Worm (Caenorhabditis elegans) whole organism, L3 larva: ENCODE data around the gene R10F2.5.
"Not testable (repeated sequence)": the region's sequence is repeated elsewhere in the genome, so short reads cannot be mapped to it uniquely, and the experiment has no call there.

Experiments
- ZK546.5 ChIP-seq: sonication (generic microtip); optimal IDR thresholded peaks from 2 replicates; lab custom pipeline; 2017; ENCODE audit warnings: missing biosample characterization, missing genetic modification characterization
- ama-1 ChIP-seq: fragments of 150-350 bp; optimal IDR thresholded peaks from 2 replicates; lab custom pipeline; 2018
- ceh-16 ChIP-seq: sonication (generic microtip); optimal IDR thresholded peaks from 2 replicates; lab custom pipeline; 2017; ENCODE audit warnings: missing biosample characterization, missing genetic modification characterization
- ceh-28 ChIP-seq: fragments of 150-350 bp; optimal IDR thresholded peaks from 2 replicates; lab custom pipeline; 2014; ENCODE audit warnings: missing biosample characterization, missing genetic modification reagents, missing genetic modification characterization
- ceh-82 ChIP-seq: fragments of 150-350 bp; optimal IDR thresholded peaks from 2 replicates; lab custom pipeline; 2014; ENCODE audit warnings: missing biosample characterization, missing genetic modification characterization
- ceh-9 ChIP-seq: sonication (generic microtip); optimal IDR thresholded peaks from 2 replicates; lab custom pipeline; 2018; ENCODE audit warnings: missing biosample characterization, missing genetic modification characterization
- daf-12 ChIP-seq: fragments of 150-350 bp; optimal IDR thresholded peaks from 2 replicates; lab custom pipeline; 2014; ENCODE audit warnings: missing biosample characterization, missing genetic modification reagents, missing genetic modification characterization
- egl-27 ChIP-seq: sonication (generic microtip); optimal IDR thresholded peaks from 4 replicates; lab custom pipeline; 2017; ENCODE audit warnings: missing biosample characterization, missing genetic modification reagents, missing genetic modification characterization
- egl-5 ChIP-seq: fragments of 150-350 bp; optimal IDR thresholded peaks from 2 replicates; lab custom pipeline; 2017; ENCODE audit warnings: missing biosample characterization, missing genetic modification reagents, missing genetic modification characterization, inconsistent platforms
- elt-1 ChIP-seq: fragments of 150-350 bp; optimal IDR thresholded peaks from 2 replicates; lab custom pipeline; 2014; ENCODE audit warnings: missing biosample characterization, missing genetic modification characterization
- elt-2 ChIP-seq: sonication (generic microtip); optimal IDR thresholded peaks from 2 replicates; lab custom pipeline; 2016; ENCODE audit warnings: missing genetic modification reagents, mild to moderate bottlenecking, missing genetic modification characterization, missing compliant biosample characterization
- eor-1 ChIP-seq, 2 experiments: fragments of 150-350 bp; optimal IDR thresholded peaks; 2 replicates each; lab custom pipeline; 2014 to 2018; ENCODE audit warnings: missing biosample characterization in 2 of 2, missing genetic modification characterization in 2 of 2
- fkh-10 ChIP-seq: sonication (generic microtip); optimal IDR thresholded peaks from 2 replicates; lab custom pipeline; 2017; ENCODE audit warnings: missing biosample characterization, missing genetic modification reagents, missing genetic modification characterization
- fkh-2 ChIP-seq: fragments of 150-350 bp; optimal IDR thresholded peaks from 2 replicates; lab custom pipeline; 2014; ENCODE audit warnings: missing biosample characterization, missing genetic modification reagents, missing genetic modification characterization
- hmg-11 ChIP-seq: sonication (generic microtip); optimal IDR thresholded peaks from 2 replicates; lab custom pipeline; 2016; ENCODE audit warnings: missing genetic modification characterization, missing compliant biosample characterization
- jun-1 ChIP-seq: fragments of 150-350 bp; optimal IDR thresholded peaks from 2 replicates; lab custom pipeline; 2014; ENCODE audit warnings: missing biosample characterization, missing genetic modification reagents, missing genetic modification characterization
- lin-15B ChIP-seq: fragments of 150-350 bp; optimal IDR thresholded peaks from 2 replicates; lab custom pipeline; 2014; ENCODE audit warnings: missing biosample characterization, missing genetic modification characterization
- lin-39 ChIP-seq: fragments of 150-350 bp; optimal IDR thresholded peaks from 2 replicates; lab custom pipeline; 2018; ENCODE audit warnings: missing biosample characterization, missing genetic modification reagents, missing genetic modification characterization
- lsy-12 ChIP-seq: sonication (generic microtip); optimal IDR thresholded peaks from 2 replicates; lab custom pipeline; 2016; ENCODE audit warnings: mild to moderate bottlenecking, missing genetic modification characterization, missing compliant biosample characterization
- mdl-1 ChIP-seq: fragments of 150-350 bp; optimal IDR thresholded peaks from 2 replicates; lab custom pipeline; 2014; ENCODE audit warnings: missing biosample characterization, missing genetic modification characterization
- mml-1 ChIP-seq: fragments of 150-350 bp; sonication (generic microtip); optimal IDR thresholded peaks from 3 replicates; lab custom pipeline; 2014; ENCODE audit warnings: missing biosample characterization, missing genetic modification characterization
- nfya-1 ChIP-seq: sonication (generic microtip); optimal IDR thresholded peaks from 2 replicates; lab custom pipeline; 2017; ENCODE audit warnings: missing genetic modification characterization, mild to moderate bottlenecking, missing compliant biosample characterization, antibody characterized with exemption, moderate library complexity; ENCODE audit not compliant: insufficient read depth
- nhr-11 ChIP-seq: fragments of 150-350 bp; optimal IDR thresholded peaks from 2 replicates; lab custom pipeline; 2014; ENCODE audit warnings: missing biosample characterization, missing genetic modification characterization
- nhr-12 ChIP-seq: fragments of 150-350 bp; optimal IDR thresholded peaks from 2 replicates; lab custom pipeline; 2014; ENCODE audit warnings: missing biosample characterization, missing genetic modification characterization
- nhr-23 ChIP-seq: fragments of 150-350 bp; optimal IDR thresholded peaks from 2 replicates; lab custom pipeline; 2014; ENCODE audit warnings: missing biosample characterization, missing genetic modification reagents, missing genetic modification characterization
- nhr-237 ChIP-seq: fragments of 150-350 bp; optimal IDR thresholded peaks from 2 replicates; lab custom pipeline; 2014; ENCODE audit warnings: missing biosample characterization, missing genetic modification characterization
- nhr-25 ChIP-seq: sonication (generic microtip); optimal IDR thresholded peaks from 2 replicates; lab custom pipeline; 2017; ENCODE audit warnings: missing biosample characterization, missing genetic modification characterization
- nhr-43 ChIP-seq: sonication (generic microtip); optimal IDR thresholded peaks from 2 replicates; lab custom pipeline; 2016; ENCODE audit warnings: mild to moderate bottlenecking, missing genetic modification characterization, missing compliant biosample characterization; ENCODE audit not compliant: poor library complexity, severe bottlenecking
- nhr-67 ChIP-seq: fragments of 150-350 bp; optimal IDR thresholded peaks from 2 replicates; lab custom pipeline; 2014; ENCODE audit warnings: missing biosample characterization, missing genetic modification characterization
- nhr-76 ChIP-seq: fragments of 150-350 bp; sonication (generic microtip); optimal IDR thresholded peaks from 5 replicates; lab custom pipeline; 2014; ENCODE audit warnings: missing biosample characterization, missing genetic modification characterization
- nhr-77 ChIP-seq: fragments of 150-350 bp; optimal IDR thresholded peaks from 2 replicates; lab custom pipeline; 2014; ENCODE audit warnings: missing biosample characterization, missing genetic modification characterization
- pha-4 ChIP-seq: fragments of 150-350 bp; optimal IDR thresholded peaks from 2 replicates; lab custom pipeline; 2014; ENCODE audit warnings: missing biosample characterization, missing genetic modification reagents, missing genetic modification characterization
- sea-2 ChIP-seq: fragments of 150-350 bp; sonication (generic microtip); optimal IDR thresholded peaks from 4 replicates; lab custom pipeline; 2014; ENCODE audit warnings: missing biosample characterization, missing genetic modification reagents, missing genetic modification characterization
- skn-1 ChIP-seq: fragments of 150-350 bp; optimal IDR thresholded peaks from 2 replicates; lab custom pipeline; 2014; ENCODE audit warnings: missing biosample characterization, missing genetic modification characterization
- snpc-4 ChIP-seq: fragments of 150-350 bp; optimal IDR thresholded peaks from 2 replicates; lab custom pipeline; 2014; ENCODE audit warnings: missing biosample characterization, missing genetic modification characterization
- tbx-2 ChIP-seq: sonication (generic microtip); optimal IDR thresholded peaks from 2 replicates; lab custom pipeline; 2016; ENCODE audit warnings: mild to moderate bottlenecking, missing genetic modification characterization, missing compliant biosample characterization
- unc-62 ChIP-seq: fragments of 150-350 bp; sonication (generic microtip); optimal IDR thresholded peaks from 4 replicates; lab custom pipeline; 2014; ENCODE audit warnings: missing biosample characterization, missing genetic modification reagents, missing genetic modification characterization
- zag-1 ChIP-seq: fragments of 150-350 bp; optimal IDR thresholded peaks from 2 replicates; lab custom pipeline; 2014; ENCODE audit warnings: missing biosample characterization, missing genetic modification characterization
- ztf-11 ChIP-seq: fragments of 150-350 bp; optimal IDR thresholded peaks from 2 replicates; lab custom pipeline; 2014; ENCODE audit warnings: missing biosample characterization, missing genetic modification characterization
- ztf-4 ChIP-seq: fragments of 150-350 bp; optimal IDR thresholded peaks from 2 replicates; lab custom pipeline; 2014; ENCODE audit warnings: missing biosample characterization, missing genetic modification characterization

R10F2.5 gene

DNA sequence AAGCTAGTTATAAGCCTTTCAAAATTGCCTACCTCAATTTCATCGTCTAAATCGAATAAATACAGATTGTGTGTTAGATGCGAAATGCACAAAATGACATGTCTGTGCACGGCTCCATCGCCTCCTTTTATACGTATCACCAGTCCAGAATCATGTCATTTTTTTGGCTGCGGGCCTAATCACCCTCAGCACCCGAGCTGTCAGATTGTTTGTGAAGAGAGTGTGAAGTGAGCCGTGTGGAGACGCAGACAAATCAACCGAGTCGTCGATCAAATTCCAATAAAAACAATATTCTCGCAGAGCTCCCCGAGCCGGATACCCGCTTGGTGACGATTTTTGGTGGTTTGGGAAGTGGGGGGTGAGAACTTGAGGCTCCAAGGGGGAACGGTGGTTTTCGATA lies 23.4 kb downstream of the R10F2.5 start, which contains the start of gene idpa-1:
idpa-1 (minus strand) TSS at position 101 of the 400 bp plus-strand sequence.
- TF ChIP-seq pha-4 (tag; lab: Kevin White, UChicago), result no peak
- TF ChIP-seq ztf-4, result no peak
- TF ChIP-seq nfya-1, result no peak
- TF ChIP-seq lsy-12 (tag; lab: Kevin White, UChicago), result no peak
- no peak for TF ChIP-seq mdl-1 (tag; lab: Kevin White, UChicago)
- TF ChIP-seq nhr-77, result no peak
- no peak for TF ChIP-seq ceh-16 (tag; lab: Kevin White, UChicago)
- TF ChIP-seq sea-2, result no peak
- no peak for TF ChIP-seq zag-1
- no peak for TF ChIP-seq fkh-10 (GFP tag; lab: Kevin White, UChicago)
- TF ChIP-seq nhr-237 (tag; lab: Kevin White, UChicago), result no peak
- TF ChIP-seq ceh-28 (tag; lab: Kevin White, UChicago), result no peak
- TF ChIP-seq mml-1, result no peak
- no peak for TF ChIP-seq ceh-82 (tag; lab: Kevin White, UChicago)
- no peak for TF ChIP-seq hmg-11 (tag; lab: Kevin White, UChicago)
- TF ChIP-seq elt-1, result no peak
- no peak for TF ChIP-seq lin-39 (tag; lab: Kevin White, UChicago)
- TF ChIP-seq, all 47 proteins: peak for 0

DNA sequence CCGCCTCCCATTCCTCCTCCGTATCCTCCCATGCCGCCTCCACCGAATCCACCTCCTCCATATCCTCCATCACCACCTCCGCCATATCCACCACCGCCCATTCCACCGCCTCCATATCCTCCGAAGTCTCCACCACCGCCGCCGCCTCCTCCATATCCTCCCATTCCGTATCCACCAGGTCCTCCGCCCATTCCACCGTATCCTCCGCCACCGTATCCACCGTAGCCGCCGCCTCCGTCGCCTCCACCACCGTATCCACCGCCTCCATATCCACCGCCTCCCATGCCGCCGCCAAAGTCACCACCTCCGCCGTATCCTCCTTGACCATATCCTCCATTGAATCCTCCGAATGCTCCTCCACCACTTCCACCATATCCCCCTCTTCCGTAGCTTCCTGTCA lies 24.9 kb downstream of the R10F2.5 start:
- no peak for TF ChIP-seq unc-62 (GFP tag; lab: Kevin White, UChicago)
- TF ChIP-seq eor-1 (tag; optimal IDR thresholded peaks at IDR 0.05; lab: Kevin White, UChicago), result no peak
- no peak for TF ChIP-seq ceh-28 (tag; lab: Kevin White, UChicago)
- no peak for TF ChIP-seq tbx-2 (tag; lab: Kevin White, UChicago)
- TF ChIP-seq nhr-23 (tag; lab: Kevin White, UChicago), result no peak
- TF ChIP-seq sea-2, result no peak
- TF ChIP-seq ceh-9 (tag; lab: Kevin White, UChicago), result no peak
- no peak for TF ChIP-seq nhr-237 (tag; lab: Kevin White, UChicago)
- no peak for TF ChIP-seq fkh-2 (tag; lab: Kevin White, UChicago)
- no peak for TF ChIP-seq nhr-12
- no peak for TF ChIP-seq jun-1
- no peak for TF ChIP-seq nhr-11 (tag; lab: Kevin White, UChicago)
- TF ChIP-seq nfya-1, result no peak
- no peak for TF ChIP-seq mml-1
- no peak for TF ChIP-seq nhr-67
- no peak for TF ChIP-seq skn-1 (tag; lab: Kevin White, UChicago)
- TF ChIP-seq ama-1 (lab: Kevin White, UChicago), result no peak
- TF ChIP-seq daf-12 (tag; lab: Kevin White, UChicago), result no peak

DNA sequence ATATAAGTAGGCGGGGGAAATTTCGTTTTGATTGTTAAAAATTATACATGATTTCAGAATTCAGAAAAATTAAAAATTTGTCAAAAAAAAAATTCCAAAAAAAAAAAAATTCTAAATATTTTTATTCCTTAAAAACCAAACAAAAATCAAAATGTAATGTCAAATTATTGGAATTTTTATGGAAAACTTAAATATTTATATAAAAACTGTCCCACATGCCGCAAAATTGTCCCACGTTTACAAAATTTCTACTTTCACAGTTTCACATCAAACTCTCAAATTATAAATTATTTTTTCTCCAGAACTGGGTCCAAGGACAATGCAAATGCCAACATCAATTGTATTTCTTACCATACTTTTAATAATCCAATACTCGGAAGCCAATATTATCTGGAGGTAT lies 33.1 kb downstream of the R10F2.5 start, which contains the start of gene F56F11.1:
F56F11.1 (plus strand) TSS at position 301 of the 400 bp plus-strand sequence.
- TF ChIP-seq daf-12 (tag; lab: Kevin White, UChicago) (no peak), ztf-11 (tag; lab: Kevin White, UChicago) (no peak), mml-1 (no peak), pha-4 (tag; lab: Kevin White, UChicago) (no peak), ZK546.5 (tag; lab: Kevin White, UChicago) (no peak), ceh-28 (tag; lab: Kevin White, UChicago) (no peak), ceh-82 (tag; lab: Kevin White, UChicago) (no peak), egl-27 (tag; lab: Kevin White, UChicago) (no peak), nhr-76 (tag; lab: Kevin White, UChicago) (no peak), hmg-11 (tag; lab: Kevin White, UChicago) (no peak)

DNA sequence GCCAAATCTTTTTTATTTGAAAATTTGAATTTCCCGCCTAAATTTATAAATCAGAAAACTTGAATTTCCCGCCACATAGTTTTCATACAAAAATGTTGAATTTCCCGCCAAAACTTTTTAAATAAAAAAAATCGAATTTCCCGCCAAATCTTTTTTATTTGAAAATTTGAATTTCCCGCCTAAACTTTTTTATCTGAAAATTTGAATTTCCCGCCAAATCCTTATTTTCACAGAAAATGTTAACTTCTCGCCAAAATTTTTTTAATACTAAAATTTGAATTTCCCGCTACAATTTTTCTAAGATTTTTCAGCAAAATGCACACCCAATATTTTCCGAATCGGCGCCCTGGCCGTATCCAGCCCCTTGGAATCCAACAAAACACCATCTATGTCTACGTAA lies 42.6 kb downstream of the R10F2.5 start, which contains the start of gene F56F11.2:
F56F11.2 (plus strand) TSS at position 301 of the 400 bp plus-strand sequence.
- TF ChIP-seq mml-1; nhr-43 (tag; lab: Kevin White, UChicago); nhr-12: not testable (repeated sequence)

ce11 chrIII:2881117-2881516 lies 43.4 kb downstream of the R10F2.5 start:
- TF ChIP-seq zag-1 (no peak), lin-39 (tag; lab: Kevin White, UChicago) (no peak), ztf-11 (tag; lab: Kevin White, UChicago) (no peak), elt-2 (no peak), nhr-237 (tag; lab: Kevin White, UChicago) (no peak), nfya-1 (peak; percentile 8), snpc-4 (tag; lab: Kevin White, UChicago) (no peak), egl-5 (tag; lab: Kevin White, UChicago) (no peak), skn-1 (tag; lab: Kevin White, UChicago) (no peak), fkh-2 (tag; lab: Kevin White, UChicago) (no peak), lin-15B (tag; lab: Kevin White, UChicago) (no peak), nhr-25 (tag; lab: Kevin White, UChicago) (no peak), egl-27 (tag; lab: Kevin White, UChicago) (no peak), nhr-43 (tag; lab: Kevin White, UChicago) (no peak), nhr-23 (tag; lab: Kevin White, UChicago) (no peak), ZK546.5 (tag; lab: Kevin White, UChicago) (no peak), eor-1 (tag; optimal IDR thresholded peaks at IDR 0.05; lab: Kevin White, UChicago) (no peak), ceh-28 (tag; lab: Kevin White, UChicago) (no peak), nhr-76 (tag; lab: Kevin White, UChicago) (no peak), ceh-9 (tag; lab: Kevin White, UChicago) (no peak), hmg-11 (tag; lab: Kevin White, UChicago) (peak; percentile 49), pha-4 (tag; lab: Kevin White, UChicago) (peak; percentile 11)
